Fruit fly (Drosophila melanogaster): ENCODE measurements around the gene CG17568.

CG17568 gene

dm6 chr2L:19133465-19134365 lies 47.8 kb downstream of the CG17568 start, which contains the start of gene brat (continued):
- peak; percentile 47 for TF ChIP-seq tin (GFP tag; optimal IDR thresholded peaks at IDR 0.05)
- TF ChIP-seq CG12299 (tag; optimal IDR thresholded peaks at IDR 0.05): peak; percentile 4
- TF ChIP-seq CG13894 (tag; optimal IDR thresholded peaks at IDR 0.05): peak; percentile 31
- TF ChIP-seq pfk (GFP tag; optimal IDR thresholded peaks at IDR 0.05): no peak
- no peak for TF ChIP-seq CG7987 (GFP tag; optimal IDR thresholded peaks at IDR 0.05)
- no peak for TF ChIP-seq CG30431 (GFP tag; optimal IDR thresholded peaks at IDR 0.05)
- TF ChIP-seq bbx (GFP tag; IDR thresholded peaks at IDR 0.05; ENCODE audit: partially characterized antibody): peak; percentile 87
- no peak for TF ChIP-seq cad (GFP tag; optimal IDR thresholded peaks at IDR 0.05)
- TF ChIP-seq CG17328 (GFP tag; IDR thresholded peaks at IDR 0.05): 0 out of 2 replicates have a peak, but pooled peaks have one; percentile 44
- 0 out of 3 replicates have a peak, but pooled peaks have one; percentile 9 for TF ChIP-seq CG11695 (GFP tag; IDR thresholded peaks at IDR 0.05)
- TF ChIP-seq CG15601 (tag; optimal IDR thresholded peaks at IDR 0.05): peak; percentile 14
- TF ChIP-seq BEAF-32 (GFP tag; optimal IDR thresholded peaks at IDR 0.05): peak; percentile 96
- TF ChIP-seq CG6175 (GFP tag; IDR thresholded peaks at IDR 0.05): no peak
- peak; percentile 71 for TF ChIP-seq jumu (GFP tag; optimal IDR thresholded peaks at IDR 0.05)
- peak; percentile 60 for TF ChIP-seq CG9215 (GFP tag; IDR thresholded peaks at IDR 0.05)
- TF ChIP-seq Awh (GFP tag; IDR thresholded peaks at IDR 0.05): no peak
- peak; percentile 42 for TF ChIP-seq slp2 (GFP tag; optimal IDR thresholded peaks at IDR 0.05)
- TF ChIP-seq ssp (GFP tag; IDR thresholded peaks at IDR 0.05): peak; percentile 78
- peak; percentile 85 for TF ChIP-seq trem (tag; optimal IDR thresholded peaks at IDR 0.05)
- TF ChIP-seq Hr3 (GFP tag; optimal IDR thresholded peaks at IDR 0.05): peak; percentile 60
- peak; percentile 8 for TF ChIP-seq Nf-YB (GFP tag; optimal IDR thresholded peaks at IDR 0.05)
- peak; percentile 5 for TF ChIP-seq CG8290 (GFP tag; optimal IDR thresholded peaks at IDR 0.05)
- peak; percentile 4 to 36 for TF ChIP-seq CG8290 (tag; optimal IDR thresholded peaks at IDR 0.05)
- peak; percentile 41 for TF ChIP-seq CG10654 (GFP tag; optimal IDR thresholded peaks at IDR 0.05)
- TF ChIP-seq CoRest (tag; optimal IDR thresholded peaks at IDR 0.05): peak; percentile 75
- no peak for TF ChIP-seq btn (GFP tag; optimal IDR thresholded peaks at IDR 0.05)
- peak; percentile 16 for TF ChIP-seq Oli (tag; optimal IDR thresholded peaks at IDR 0.05)
- TF ChIP-seq CG4360 (GFP tag; IDR thresholded peaks at IDR 0.05): no peak
- TF ChIP-seq yki (optimal IDR thresholded peaks at IDR 0.05): no peak
- TF ChIP-seq dpn (GFP tag; optimal IDR thresholded peaks at IDR 0.05): peak; percentile 35 to 74
- peak; percentile 27 for TF ChIP-seq CG9797 (GFP tag; optimal IDR thresholded peaks at IDR 0.05)
- TF ChIP-seq CG12155 (GFP tag; optimal IDR thresholded peaks at IDR 0.05): peak; percentile 82
- peak; percentile 84 for TF ChIP-seq Doc3 (GFP tag; IDR thresholded peaks at IDR 0.05; ENCODE audit: partially characterized antibody)
- TF ChIP-seq Ets65A (GFP tag): peak; percentile 79
- TF ChIP-seq grau (tag; optimal IDR thresholded peaks at IDR 0.05): peak; percentile 61
- peak; percentile 47 for TF ChIP-seq CG8924 (tag; optimal IDR thresholded peaks at IDR 0.05)
- peak; percentile 73; the same call in 1 of the 2 replicates for TF ChIP-seq tna (GFP tag; IDR thresholded peaks at IDR 0.05; ENCODE audit: partially characterized antibody)
- TF ChIP-seq CG17802 (tag; optimal IDR thresholded peaks at IDR 0.05): peak; percentile 51
- peak; percentile 75 for TF ChIP-seq CG17829 (tag; optimal IDR thresholded peaks at IDR 0.05)
- peak; percentile 56 for TF ChIP-seq Chrac-16 (GFP tag; optimal IDR thresholded peaks at IDR 0.05)
- no peak for TF ChIP-seq lov (optimal IDR thresholded peaks at IDR 0.05)
- TF ChIP-seq lov (GFP tag; IDR thresholded peaks at IDR 0.05): 0 out of 3 replicates have a peak, but pooled peaks have one; percentile 21
- peak; percentile 1 for TF ChIP-seq cato (GFP tag; optimal IDR thresholded peaks at IDR 0.05; ENCODE audit: borderline replicate concordance)
- TF ChIP-seq Dbx (GFP tag; IDR thresholded peaks at IDR 0.05): 0 out of 3 replicates have a peak, but pooled peaks have one; percentile 22
- TF ChIP-seq corto (GFP tag; optimal IDR thresholded peaks at IDR 0.05): peak; percentile 26
- TF ChIP-seq kni (GFP tag; optimal IDR thresholded peaks at IDR 0.05): peak; percentile 46
- TF ChIP-seq CG32772 (GFP tag; IDR thresholded peaks at IDR 0.05): 0 out of 2 replicates have a peak, but pooled peaks have one; percentile 4
- peak; percentile 64 for TF ChIP-seq CG13424 (tag; optimal IDR thresholded peaks at IDR 0.05)
- peak; percentile 54 for TF ChIP-seq bab2 (GFP tag; optimal IDR thresholded peaks at IDR 0.05)
